Fruit fly (Drosophila melanogaster) Kc167 (cell line): ENCODE measurements around the gene Pvf2.

Experiments
- Sin3A ChIP-seq: fragments of >200 bp; optimal IDR thresholded peaks from 2 replicates; lab custom pipeline; 2018; ENCODE audit warnings: missing external identifiers
- h ChIP-seq: fragments of >200 bp; optimal IDR thresholded peaks from 3 replicates; lab custom pipeline; 2018; ENCODE audit warnings: missing external identifiers
- insv ChIP-seq: fragments of >200 bp; optimal IDR thresholded peaks from 3 replicates; lab custom pipeline; 2018; ENCODE audit warnings: missing external identifiers
- psq ChIP-seq: fragments of >200 bp; optimal IDR thresholded peaks from 2 replicates; lab custom pipeline; 2017; ENCODE audit warnings: missing external identifiers

DNA sequence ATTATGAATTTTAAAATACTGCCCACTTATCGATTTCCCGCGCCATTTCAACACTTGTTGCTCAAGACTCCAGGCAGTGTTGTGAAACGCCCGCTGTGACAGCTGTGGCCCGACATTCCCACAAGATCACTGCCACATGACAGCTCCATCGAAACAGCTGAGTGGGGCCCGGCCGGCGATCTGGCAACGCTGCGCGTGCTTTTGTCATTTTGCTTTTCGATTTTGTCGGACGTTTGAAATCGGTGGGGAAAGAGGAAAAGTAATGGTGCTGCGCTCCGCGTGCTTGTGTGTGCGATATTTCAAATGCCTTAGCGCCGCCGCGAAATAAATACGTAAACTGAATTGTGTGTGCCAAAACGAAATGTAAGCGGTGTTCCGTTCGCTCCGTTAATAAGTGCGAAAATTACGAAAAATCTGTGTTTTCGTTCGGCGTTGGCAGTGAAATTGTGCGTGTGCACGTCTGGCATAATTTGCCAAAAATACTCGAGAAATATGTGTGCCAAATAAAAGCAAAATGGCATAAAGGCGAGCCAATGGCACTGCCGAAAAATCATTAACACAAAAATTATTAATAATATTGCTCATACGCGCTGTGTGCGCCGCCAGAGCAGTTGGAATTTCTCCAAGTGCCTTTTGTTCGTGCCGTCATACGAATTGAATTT, 42.2 kb downstream of the Pvf2 start:
- TF ChIP-seq psq (lab: Kevin White, UChicago) (no peak), insv (lab: Kevin White, UChicago) (no peak), h (lab: Kevin White, UChicago) (no peak), Sin3A (lab: Kevin White, UChicago) (no peak)
